Worm (Caenorhabditis elegans): ENCODE results near the gene T06C12.11.
A peak's percentile ranks its signal among the peaks of the same experiment; 100 is the strongest.

T06C12.11 gene

ce11 chrV:15880705-15881104 is 12.1 kb upstream of the T06C12.11 start (continued):
- TF ChIP-seq grh-1 (GFP tag; IDR thresholded peaks at IDR 0.05) (no peak), lsy-2 (tag; optimal IDR thresholded peaks at IDR 0.05) (peak; percentile 15 to 81), fos-1 (tag; optimal IDR thresholded peaks at IDR 0.05) (peak; percentile 16), snpc-4 (tag; optimal IDR thresholded peaks at IDR 0.05) (no peak), blmp-1 (tag; optimal IDR thresholded peaks at IDR 0.05) (peak; percentile 31), skn-1 (tag; optimal IDR thresholded peaks at IDR 0.05) (peak; percentile 100), mep-1 (tag; optimal IDR thresholded peaks at IDR 0.05) (peak; percentile 46), elt-2 (tag; optimal IDR thresholded peaks at IDR 0.05) (peak; percentile 58), nhr-19 (GFP tag; conservative IDR thresholded peaks at IDR 0.05) (peak; percentile 43)

DNA sequence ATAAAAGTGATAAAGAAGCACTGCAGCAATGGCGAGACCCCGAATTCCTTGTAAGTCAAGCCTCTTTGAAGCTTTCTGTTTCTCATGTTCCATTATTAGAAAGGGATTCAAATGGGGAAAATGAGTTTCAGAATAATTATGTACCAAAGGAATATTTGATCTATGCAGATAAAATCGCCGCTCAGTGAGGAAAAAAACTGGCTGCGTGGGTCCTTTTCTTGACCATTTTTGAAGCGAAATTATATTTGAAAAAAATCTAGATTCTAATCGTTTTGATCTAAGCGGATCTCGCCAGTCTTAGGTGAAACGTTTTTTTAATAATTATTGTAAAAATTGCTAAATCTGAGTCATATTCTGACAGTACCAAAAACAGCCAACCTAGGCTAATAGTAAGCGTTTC is 8.1 kb upstream of the T06C12.11 start, which contains the start of gene oac-42:
Gene oac-42 (minus strand): TSS at position 101 of the 400 bp plus-strand sequence.
- TF ChIP-seq lin-14 (GFP tag; optimal IDR thresholded peaks at IDR 0.05) (no peak), aly-2 (tag; optimal IDR thresholded peaks at IDR 0.05) (no peak), efl-3 (GFP tag; optimal IDR thresholded peaks at IDR 0.05) (no peak), fkh-8 (tag; optimal IDR thresholded peaks at IDR 0.05) (no peak), nhr-12 (tag; optimal IDR thresholded peaks at IDR 0.05) (no peak), lsy-2 (tag; optimal IDR thresholded peaks at IDR 0.05) (no peak)

- TF ChIP-seq nhr-85 (tag) (peak; percentile 20), pag-3 (tag; optimal IDR thresholded peaks at IDR 0.05; ENCODE audit: borderline replicate concordance, insufficient read depth) (no peak)
Measured at ce11 chrV:15885967-15886366, 6.8 kb upstream of the T06C12.11 start, which contains the start of gene T06C12.9. TSS of gene T06C12.9 (minus strand) at chrV:15886067.

- no peak for TF ChIP-seq fkh-4 (tag; optimal IDR thresholded peaks at IDR 0.05; ENCODE audit: borderline replicate concordance)
- peak in 1 of 2 experiments; percentile 25 for TF ChIP-seq lin-35 (GFP tag; optimal IDR thresholded peaks at IDR 0.05)
- peak; percentile 87 for TF ChIP-seq elt-2 (tag; optimal IDR thresholded peaks at IDR 0.05)
- TF ChIP-seq ama-1 (optimal IDR thresholded peaks at IDR 0.05): no peak
- TF ChIP-seq ceh-63 (GFP tag; optimal IDR thresholded peaks at IDR 0.05): no peak
- no peak for TF ChIP-seq nhr-47 (tag; optimal IDR thresholded peaks at IDR 0.05)
- TF ChIP-seq ceh-88 (GFP tag; IDR thresholded peaks at IDR 0.05): no peak
- no peak for TF ChIP-seq zip-4 (GFP tag; optimal IDR thresholded peaks at IDR 0.05)
- no peak for TF ChIP-seq ceh-8 (GFP tag; optimal IDR thresholded peaks at IDR 0.05)
- no peak for TF ChIP-seq hpl-2 (GFP tag; optimal IDR thresholded peaks at IDR 0.05)
- TF ChIP-seq grh-1 (GFP tag; IDR thresholded peaks at IDR 0.05): no peak
- TF ChIP-seq C04F5.9 (tag; optimal IDR thresholded peaks at IDR 0.05): no peak
- peak; percentile 24 for TF ChIP-seq nhr-20 (tag; optimal IDR thresholded peaks at IDR 0.05)
- TF ChIP-seq tlp-1 (tag; optimal IDR thresholded peaks at IDR 0.05): peak; percentile 19
- TF ChIP-seq elt-3 (tag; optimal IDR thresholded peaks at IDR 0.05): no peak
- no peak for TF ChIP-seq nhr-77 (tag; optimal IDR thresholded peaks at IDR 0.05)
- TF ChIP-seq nhr-90 (tag; optimal IDR thresholded peaks at IDR 0.05; ENCODE audit: poor library complexity): peak; percentile 18
- TF ChIP-seq pag-3 (tag; optimal IDR thresholded peaks at IDR 0.05; ENCODE audit: borderline replicate concordance, insufficient read depth): no peak
Measured at ce11 chrV:15887708-15888295, 5.0 kb upstream of the T06C12.11 start.

DNA sequence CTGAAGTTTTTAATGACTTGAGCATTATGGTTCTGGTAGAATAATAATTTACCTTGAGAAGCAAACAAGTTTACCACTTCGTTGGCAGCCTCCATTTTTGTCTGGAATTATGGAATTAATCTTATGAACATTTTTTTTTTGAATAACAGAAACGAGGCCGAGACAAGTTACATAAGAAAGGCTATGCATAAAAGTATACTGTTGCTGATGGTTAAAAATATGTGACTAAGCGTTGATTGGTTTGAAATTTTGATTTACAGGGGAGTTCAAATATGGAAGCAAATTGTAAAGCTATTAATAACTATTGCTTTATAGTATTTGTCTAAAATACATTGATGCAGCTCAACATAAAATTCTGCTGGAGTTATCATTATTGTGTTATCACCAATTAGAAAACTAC is 4.0 kb upstream of the T06C12.11 start, which contains the start of gene cgt-1:
Gene cgt-1 (minus strand): TSS at position 101 of the 400 bp plus-strand sequence.
- peak; percentile 24 for TF ChIP-seq elt-2 (tag; optimal IDR thresholded peaks at IDR 0.05)
- no peak for TF ChIP-seq hpl-2 (GFP tag; optimal IDR thresholded peaks at IDR 0.05)

DNA sequence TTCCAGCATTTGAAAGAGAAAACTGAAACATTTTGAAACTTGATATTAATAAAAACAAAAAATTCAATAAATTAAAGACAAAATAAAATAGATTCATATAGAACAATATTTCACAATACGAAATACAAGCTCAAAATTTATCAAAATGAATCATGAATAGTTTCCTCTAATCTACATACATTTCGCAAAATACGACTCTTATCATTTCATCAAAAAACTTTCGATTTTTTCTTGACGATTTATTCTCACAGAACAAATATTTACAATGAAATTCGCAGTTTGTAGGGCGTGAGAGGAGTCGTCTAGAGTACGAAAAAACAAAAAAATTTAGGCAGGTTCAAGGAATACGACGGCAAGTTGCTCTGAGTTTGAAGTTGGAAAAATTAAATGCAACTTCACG is 2.7 kb upstream of the T06C12.11 start:
- peak; percentile 57 for TF ChIP-seq elt-2 (tag; optimal IDR thresholded peaks at IDR 0.05)
- TF ChIP-seq lin-15B (tag; optimal IDR thresholded peaks at IDR 0.05): no peak

Measured in whole organism, L1 larva.